Worm (Caenorhabditis elegans): ENCODE data around the gene C34F11.1.

DNA sequence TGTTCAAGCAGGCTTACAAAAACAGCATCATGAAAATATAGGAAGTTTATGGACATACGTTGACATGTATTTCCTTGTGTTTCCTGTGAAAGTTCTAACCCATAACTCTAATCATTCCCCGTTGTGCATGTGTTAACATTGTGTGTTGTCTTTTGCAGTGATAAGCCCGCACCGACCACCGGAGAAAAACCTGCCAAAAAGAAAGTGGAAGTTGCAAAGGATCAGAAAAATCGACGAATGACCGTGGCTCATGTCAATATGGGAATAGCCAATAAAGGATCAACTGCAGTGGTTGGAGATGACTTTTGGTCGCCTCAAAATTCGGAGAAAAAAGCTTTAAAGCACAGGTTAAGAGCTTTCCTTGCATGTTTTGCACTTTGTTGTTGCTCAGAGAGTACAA is 7.5 kb upstream of the C34F11.1 start:
- TF ChIP-seq Y56A3A.18 (GFP tag; IDR thresholded peaks at IDR 0.05): no peak
- TF ChIP-seq ets-4 (GFP tag; optimal IDR thresholded peaks at IDR 0.05): no peak
- TF ChIP-seq snpc-1.1 (tag; optimal IDR thresholded peaks at IDR 0.05; ENCODE audit: insufficient read depth): no peak
- TF ChIP-seq hrde-1 (tag; optimal IDR thresholded peaks at IDR 0.05; ENCODE audit: borderline replicate concordance): no peak
- no peak for TF ChIP-seq pha-4 (tag; optimal IDR thresholded peaks at IDR 0.05)
- no peak for TF ChIP-seq ceh-40 (GFP tag; IDR thresholded peaks at IDR 0.05)
- TF ChIP-seq die-1 (tag; optimal IDR thresholded peaks at IDR 0.05): no peak
- TF ChIP-seq dpl-1 (GFP tag; optimal IDR thresholded peaks at IDR 0.05): no peak

Data from whole organism, young adult.